Fruit fly (Drosophila melanogaster): Measurements from ENCODE around the gene lcs.
A peak's percentile ranks its signal among the peaks of the same experiment; 100 is the strongest.

Gene lcs

DNA sequence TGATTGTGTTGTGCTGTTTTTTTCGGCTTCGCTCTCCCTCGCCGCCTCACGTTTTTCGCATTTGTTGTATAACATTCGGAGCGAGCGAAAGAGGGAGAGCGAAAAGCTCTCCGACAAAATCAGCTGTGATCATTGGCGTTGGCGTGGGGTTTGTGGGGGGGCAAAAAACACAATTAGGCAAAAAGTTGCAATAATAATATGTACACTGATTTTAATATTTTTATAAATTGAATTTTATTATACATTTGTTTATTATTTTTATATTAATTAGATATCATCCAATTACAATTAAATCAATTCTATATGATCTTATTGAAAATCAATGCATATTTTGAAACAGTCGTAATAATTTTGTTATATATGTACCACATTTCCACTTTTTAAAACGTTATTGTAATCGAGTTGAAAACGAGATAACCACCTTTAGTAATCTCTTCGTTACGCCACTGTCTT, 21.5 kb downstream of the lcs start (continued):
- TF ChIP-seq vnd (GFP tag; IDR thresholded peaks at IDR 0.05; ENCODE audit: partially characterized antibody) (no peak), grn (GFP tag; optimal IDR thresholded peaks at IDR 0.05) (no peak), sima (GFP tag; optimal IDR thresholded peaks at IDR 0.05) (no peak), ara (GFP tag; IDR thresholded peaks at IDR 0.05) (no peak), CG30431 (GFP tag; optimal IDR thresholded peaks at IDR 0.05) (no peak), p53 (GFP tag; optimal IDR thresholded peaks at IDR 0.05) (no peak), Atf-2 (GFP tag; optimal IDR thresholded peaks at IDR 0.05) (no peak), CG7556 (GFP tag; optimal IDR thresholded peaks at IDR 0.05) (peak; percentile 70), CG4820 (GFP tag; optimal IDR thresholded peaks at IDR 0.05) (no peak), CG7271 (tag; optimal IDR thresholded peaks at IDR 0.05) (no peak), B-H2 (GFP tag; optimal IDR thresholded peaks at IDR 0.05) (no peak), al (GFP tag; IDR thresholded peaks at IDR 0.05) (0 out of 2 replicates have a peak, but pooled peaks have one; percentile 24), Xrp1 (GFP tag; IDR thresholded peaks at IDR 0.05) (peak; percentile 41; the same call in 1 of the 2 replicates), CG6175 (GFP tag; IDR thresholded peaks at IDR 0.05) (no peak), CG12744 (GFP tag; optimal IDR thresholded peaks at IDR 0.05) (no peak), Tbp (GFP tag; optimal IDR thresholded peaks at IDR 0.05) (no peak), hkb (optimal IDR thresholded peaks at IDR 0.05) (no peak), hkb (GFP tag; IDR thresholded peaks at IDR 0.05) (0 out of 2 replicates have a peak, but pooled peaks have one; percentile 7), psq (GFP tag; optimal IDR thresholded peaks at IDR 0.05) (no peak), pros (GFP tag; optimal IDR thresholded peaks at IDR 0.05) (no peak), Ptx1 (GFP tag; IDR thresholded peaks at IDR 0.05) (0 out of 2 replicates have a peak, but pooled peaks have one; percentile 30), Optix (GFP tag; IDR thresholded peaks at IDR 0.05) (no peak), CG2129 (GFP tag; IDR thresholded peaks at IDR 0.05; ENCODE audit: partially characterized antibody) (no peak), CG18262 (tag; optimal IDR thresholded peaks at IDR 0.05) (peak; percentile 47), dimm (GFP tag; IDR thresholded peaks at IDR 0.05) (no peak), da (GFP tag; optimal IDR thresholded peaks at IDR 0.05) (no peak), CG34224 (GFP tag; IDR thresholded peaks at IDR 0.05; ENCODE audit: partially characterized antibody) (no peak), repo (GFP tag; optimal IDR thresholded peaks at IDR 0.05) (no peak), PHDP (tag; optimal IDR thresholded peaks at IDR 0.05) (peak; percentile 57), otp (GFP tag; IDR thresholded peaks at IDR 0.05) (no peak), CG42726 (GFP tag; IDR thresholded peaks at IDR 0.05; ENCODE audit: partially characterized antibody) (no peak), CG5245 (GFP tag; optimal IDR thresholded peaks at IDR 0.05) (no peak), jing (GFP tag; optimal IDR thresholded peaks at IDR 0.05) (no peak), CG4328 (GFP tag; optimal IDR thresholded peaks at IDR 0.05) (no peak), crc (GFP tag; optimal IDR thresholded peaks at IDR 0.05) (no peak), sisA (GFP tag; IDR thresholded peaks at IDR 0.05) (no peak), CHES-1-like (GFP tag; optimal IDR thresholded peaks at IDR 0.05) (no peak), CG32532 (GFP tag; IDR thresholded peaks at IDR 0.05) (peak; percentile 59), CG9437 (GFP tag; optimal IDR thresholded peaks at IDR 0.05) (peak; percentile 28), gro (GFP tag; optimal IDR thresholded peaks at IDR 0.05) (no peak), CG14667 (GFP tag; IDR thresholded peaks at IDR 0.05) (no peak), Sry-β (GFP tag; optimal IDR thresholded peaks at IDR 0.05) (no peak), CG9876 (GFP tag; optimal IDR thresholded peaks at IDR 0.05) (no peak), trh (GFP tag; optimal IDR thresholded peaks at IDR 0.05) (no peak), trem (tag; optimal IDR thresholded peaks at IDR 0.05) (no peak), bigmax (GFP tag; optimal IDR thresholded peaks at IDR 0.05) (no peak), nau (GFP tag; optimal IDR thresholded peaks at IDR 0.05) (no peak), nerfin-1 (tag; optimal IDR thresholded peaks at IDR 0.05) (no peak), NfI (GFP tag; optimal IDR thresholded peaks at IDR 0.05) (peak; percentile 41), klu (GFP tag; IDR thresholded peaks at IDR 0.05) (no peak), Oli (tag; optimal IDR thresholded peaks at IDR 0.05) (peak; percentile 45), pnt (GFP tag; optimal IDR thresholded peaks at IDR 0.05) (no peak)
